Fruit fly (Drosophila melanogaster) whole organism, pupa: ENCODE results near the gene phu.

Experiments used
- CG10348 ChIP-seq: fragments of 200-800 bp; sonication (Bioruptor generic); IDR thresholded peaks from 2 replicates; pipeline ENCODE4 v1.3.6; 2022; ENCODE audit warnings: missing biosample characterization, missing genetic modification characterization
- CG12605 ChIP-seq: fragments of 200-800 bp; sonication (Bioruptor generic); IDR thresholded peaks from 2 replicates; pipeline ENCODE4 v1.3.6; 2022; ENCODE audit warnings: missing biosample characterization, missing genetic modification characterization
- CG13204 ChIP-seq: fragments of 200-800 bp; sonication (Bioruptor generic); optimal IDR thresholded peaks from 2 replicates; lab custom pipeline; 2018; ENCODE audit warnings: missing biosample characterization, mild to moderate bottlenecking, missing genetic modification characterization, moderate library complexity
- CG14655 ChIP-seq: fragments of 200-800 bp; sonication (Bioruptor generic); optimal IDR thresholded peaks from 3 replicates; lab custom pipeline; 2017; ENCODE audit warnings: mild to moderate bottlenecking, missing biosample characterization, missing genetic modification reagents, missing genetic modification characterization
- CG15710 ChIP-seq: fragments of 200-800 bp; sonication (Bioruptor generic); optimal IDR thresholded peaks from 2 replicates; lab custom pipeline; 2018; ENCODE audit warnings: missing biosample characterization, mild to moderate bottlenecking, missing genetic modification characterization, moderate library complexity
- CG17806 ChIP-seq: fragments of 200-800 bp; sonication (Bioruptor generic); optimal IDR thresholded peaks from 2 replicates; lab custom pipeline; 2018; ENCODE audit warnings: missing biosample characterization, mild to moderate bottlenecking, missing genetic modification characterization, moderate library complexity
- CG32121 ChIP-seq: fragments of 200-800 bp; sonication (Bioruptor generic); IDR thresholded peaks from 2 replicates; pipeline ENCODE4 v1.3.6; 2022; ENCODE audit warnings: missing biosample characterization, missing genetic modification characterization
- CG34367 ChIP-seq: fragments of 200-800 bp; sonication (Bioruptor generic); optimal IDR thresholded peaks from 2 replicates; lab custom pipeline; 2018; ENCODE audit warnings: missing biosample characterization, mild to moderate bottlenecking, missing genetic modification characterization
- CG4496 ChIP-seq: fragments of 200-800 bp; sonication (Bioruptor generic); IDR thresholded peaks from 3 replicates; pipeline ENCODE4 v1.3.6; 2022; ENCODE audit warnings: missing biosample characterization, missing genetic modification characterization
- CG8159 ChIP-seq: fragments of 200-800 bp; sonication (Bioruptor generic); optimal IDR thresholded peaks from 3 replicates; lab custom pipeline; 2018; ENCODE audit warnings: missing biosample characterization, mild to moderate bottlenecking, missing genetic modification characterization, moderate library complexity
- CG8301 ChIP-seq: fragments of 200-800 bp; sonication (Bioruptor generic); optimal IDR thresholded peaks from 2 replicates; lab custom pipeline; 2018; ENCODE audit warnings: missing biosample characterization, mild to moderate bottlenecking, missing genetic modification characterization
- CG9948 ChIP-seq: fragments of 200-800 bp; sonication (Bioruptor generic); optimal IDR thresholded peaks from 2 replicates; lab custom pipeline; 2018; ENCODE audit warnings: missing biosample characterization, mild to moderate bottlenecking, missing genetic modification characterization, moderate library complexity
- D1 ChIP-seq: fragments of 200-800 bp; sonication (Bioruptor generic); optimal IDR thresholded peaks from 2 replicates; lab custom pipeline; 2018; ENCODE audit warnings: missing biosample characterization, mild to moderate bottlenecking, missing genetic modification characterization, moderate library complexity
- EcR ChIP-seq: fragments of 200-800 bp; sonication (Bioruptor generic); optimal IDR thresholded peaks from 3 replicates; lab custom pipeline; 2019; ENCODE audit warnings: missing biosample characterization, missing genetic modification characterization, mild to moderate bottlenecking, moderate library complexity, missing genetic modification reagents
- Ets98B ChIP-seq: fragments of 200-800 bp; sonication (Bioruptor generic); IDR thresholded peaks from 2 replicates; pipeline ENCODE4 v1.3.6; 2022; ENCODE audit warnings: missing biosample characterization, missing genetic modification characterization
- Pif1A ChIP-seq: fragments of 200-800 bp; sonication (Bioruptor generic); optimal IDR thresholded peaks from 3 replicates; lab custom pipeline; 2016; ENCODE audit warnings: missing biosample characterization, missing genetic modification characterization
- Pif1B ChIP-seq: fragments of 200-800 bp; sonication (Bioruptor generic); optimal IDR thresholded peaks from 3 replicates; lab custom pipeline; 2016; ENCODE audit warnings: missing biosample characterization, missing genetic modification characterization
- Snoo ChIP-seq: fragments of 200-800 bp; sonication (Bioruptor generic); optimal IDR thresholded peaks from 3 replicates; lab custom pipeline; 2017; ENCODE audit warnings: missing biosample characterization, mild to moderate bottlenecking, missing genetic modification characterization, inconsistent platforms
- fd96Ca ChIP-seq: fragments of 200-800 bp; sonication (Bioruptor generic); IDR thresholded peaks from 3 replicates; pipeline ENCODE4 v1.3.6; 2022; ENCODE audit warnings: missing biosample characterization, missing genetic modification characterization
- gl ChIP-seq: fragments of 200-800 bp; sonication (Bioruptor generic); optimal IDR thresholded peaks from 2 replicates; lab custom pipeline; 2018; ENCODE audit warnings: missing biosample characterization, mild to moderate bottlenecking, missing genetic modification characterization
- rn ChIP-seq: fragments of 200-800 bp; sonication (Bioruptor generic); IDR thresholded peaks from 2 replicates; pipeline ENCODE4 v1.3.6; 2022; ENCODE audit warnings: missing biosample characterization, missing genetic modification characterization

The phu gene

DNA sequence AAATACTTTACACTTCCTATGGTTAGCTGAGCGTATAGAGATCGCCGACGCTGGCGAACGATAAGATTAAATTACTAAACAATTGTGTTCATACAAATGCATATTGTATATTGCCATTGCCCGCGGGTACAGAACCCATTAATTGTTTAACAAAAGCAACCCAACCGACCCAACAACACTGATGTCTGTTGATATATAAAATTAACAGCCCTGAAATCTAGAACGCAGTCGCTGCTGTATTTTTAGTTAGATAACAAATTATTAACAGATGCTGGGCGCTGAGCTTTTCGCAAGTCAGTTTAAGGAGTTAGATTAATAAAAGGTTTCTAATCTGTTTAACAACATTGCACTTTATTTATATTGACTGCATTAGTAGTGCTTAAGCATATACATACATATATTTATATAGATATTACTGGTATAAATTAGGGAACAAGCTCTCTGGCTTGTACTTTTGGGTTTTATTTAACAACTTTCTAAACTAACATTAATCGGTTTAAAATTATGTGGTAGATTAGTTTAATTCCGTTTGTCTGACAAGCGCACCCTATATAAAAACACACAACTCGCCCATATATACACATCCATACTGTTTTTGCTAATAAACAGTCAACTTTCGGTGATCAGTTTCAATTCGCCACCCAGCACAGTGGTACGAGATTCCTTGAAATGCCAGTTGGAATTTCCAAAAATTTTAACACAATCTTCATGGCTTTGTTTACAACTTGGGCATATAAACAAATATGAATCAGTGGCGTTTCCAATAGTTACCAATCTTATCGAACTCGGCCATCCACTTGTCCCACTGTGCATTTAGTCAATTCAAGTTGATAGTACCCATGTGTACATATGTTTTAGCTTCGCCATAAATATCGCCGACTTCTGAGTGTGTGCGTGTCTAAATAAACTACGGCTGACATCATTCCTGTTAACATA, 33.6 kb downstream of the phu start:
- peak; percentile 82 for TF ChIP-seq CG17806 (tag; lab: Kevin White, UChicago)
- TF ChIP-seq fd96Ca (GFP tag; lab: Robert Waterston, UW): peak; percentile 97
- TF ChIP-seq Snoo (tag; lab: Kevin White, UChicago): peak; percentile 79
- no peak for TF ChIP-seq CG15710
- TF ChIP-seq CG12605: peak; percentile 88
- TF ChIP-seq CG8301: peak; percentile 84
- no peak for TF ChIP-seq Pif1B (GFP tag; lab: Kevin White, UChicago)
- peak; percentile 76 for TF ChIP-seq CG9948
- peak; percentile 97 for TF ChIP-seq CG4496 (GFP tag; lab: Robert Waterston, UW)
- TF ChIP-seq CG34367 (tag; lab: Kevin White, UChicago): no peak
- TF ChIP-seq Ets98B: peak; percentile 96
- TF ChIP-seq gl (tag; lab: Kevin White, UChicago): peak; percentile 62
- peak; percentile 71 for TF ChIP-seq CG10348 (GFP tag; lab: Robert Waterston, UW)
- peak; percentile 94 for TF ChIP-seq CG32121 (GFP tag; lab: Robert Waterston, UW)
- TF ChIP-seq rn (GFP tag; lab: Robert Waterston, UW): peak; percentile 80
- TF ChIP-seq Pif1A: peak; percentile 91
- TF ChIP-seq CG14655 (GFP tag; lab: Kevin White, UChicago): no peak
- TF ChIP-seq CG13204 (GFP tag; lab: Kevin White, UChicago): no peak
- TF ChIP-seq CG8159 (tag; lab: Kevin White, UChicago): no peak
- no peak for TF ChIP-seq EcR (GFP tag; lab: Kevin White, UChicago)
- no peak for TF ChIP-seq D1 (tag; lab: Kevin White, UChicago)
- TF ChIP-seq, all 21 proteins: peak for 13

DNA sequence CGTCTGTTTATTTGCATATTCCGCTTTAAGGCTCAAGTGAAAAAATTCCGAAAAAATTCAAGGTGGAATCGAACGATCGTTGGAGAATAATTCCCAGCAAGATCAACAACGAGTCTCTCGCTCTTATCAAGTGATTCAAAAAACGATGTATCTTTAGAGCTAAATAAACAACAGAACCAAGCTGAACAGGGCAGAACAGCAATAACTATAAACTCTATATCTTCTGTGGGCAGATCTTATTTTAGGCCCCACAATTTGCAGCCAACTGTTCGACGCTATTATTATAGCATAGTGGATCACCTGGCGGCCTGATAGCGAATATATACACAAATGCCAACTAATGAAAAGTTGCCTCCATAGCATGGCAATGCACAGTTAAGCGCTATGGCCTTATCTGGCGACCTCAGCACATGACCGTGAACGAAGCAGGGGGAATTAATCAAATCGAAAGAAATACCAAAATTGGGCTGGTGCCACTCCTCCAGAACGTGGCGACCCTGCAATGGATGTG, 34.8 kb downstream of the phu start:
- TF ChIP-seq D1 (tag; lab: Kevin White, UChicago) (no peak), CG17806 (tag; lab: Kevin White, UChicago) (no peak)

DNA sequence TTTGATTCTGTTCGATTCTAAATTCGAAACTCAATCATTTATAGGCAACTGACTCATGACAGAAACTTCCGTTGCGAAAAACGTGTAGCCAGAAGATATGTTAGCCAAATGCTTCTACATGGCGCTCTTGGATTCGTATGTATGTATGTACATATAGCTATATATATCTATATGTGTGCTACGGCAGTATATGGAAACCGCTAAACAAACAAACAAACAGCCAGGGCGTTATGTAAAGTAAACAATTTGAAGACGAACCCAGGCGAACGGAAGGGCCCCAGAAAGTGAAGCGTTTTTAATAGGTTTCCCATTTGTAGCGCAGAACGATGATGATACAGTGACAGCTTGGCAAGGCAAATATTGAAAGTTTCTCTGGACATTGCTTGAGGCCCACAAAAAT, 35.3 kb downstream of the phu start:
- TF ChIP-seq CG15710 (no peak), CG32121 (GFP tag; lab: Robert Waterston, UW) (no peak), CG13204 (GFP tag; lab: Kevin White, UChicago) (no peak), Pif1B (GFP tag; lab: Kevin White, UChicago) (no peak), CG9948 (no peak), CG34367 (tag; lab: Kevin White, UChicago) (no peak)
- TF ChIP-seq, all 21 proteins: peak for 0

DNA sequence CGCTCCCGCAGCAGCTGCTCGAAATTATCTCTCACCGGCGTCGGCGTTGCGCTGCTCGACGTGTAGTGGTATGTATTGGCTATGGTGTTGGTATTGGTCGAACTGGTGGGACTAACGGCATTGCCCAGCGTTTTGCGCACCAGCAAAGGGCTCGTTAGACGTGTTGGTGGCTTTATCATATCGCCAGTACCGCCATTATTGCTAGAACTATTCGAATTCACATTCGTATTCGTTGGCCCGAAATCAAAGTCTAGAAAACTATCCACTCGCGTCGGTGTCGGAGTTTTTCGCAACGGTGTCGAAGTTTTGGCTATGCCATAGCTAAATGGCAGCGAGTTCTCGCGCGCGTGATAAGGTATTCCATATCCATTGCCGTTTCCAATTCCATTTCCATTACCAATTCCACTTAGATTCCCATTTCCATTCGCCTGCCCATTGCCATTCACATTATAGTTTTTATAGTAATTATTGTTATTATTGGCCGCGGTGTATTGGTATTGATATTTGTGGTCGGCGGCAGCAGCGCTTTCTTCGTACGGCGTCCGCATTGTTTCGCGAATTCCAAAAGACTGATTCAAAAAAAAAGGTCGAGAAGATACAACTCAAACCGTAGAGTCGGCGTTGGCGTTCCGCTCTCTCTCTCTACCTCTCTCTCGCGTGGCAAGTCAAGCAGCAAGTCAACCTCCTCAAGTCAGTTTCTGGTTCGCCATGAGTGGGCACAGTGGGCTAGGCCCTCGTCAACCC, 38.0 kb downstream of the phu start, which contains the start of gene by:
Gene by (minus strand): TSS at position 575 of the 744 bp plus-strand sequence.
- TF ChIP-seq Snoo (tag; lab: Kevin White, UChicago) (no peak), Pif1A (no peak), gl (tag; lab: Kevin White, UChicago) (no peak), CG12605 (no peak; the same call in 1 of the 2 replicates), CG13204 (GFP tag; lab: Kevin White, UChicago) (no peak), CG17806 (tag; lab: Kevin White, UChicago) (no peak), EcR (GFP tag; lab: Kevin White, UChicago) (no peak), CG4496 (GFP tag; lab: Robert Waterston, UW) (no peak; the same call in 2 of the 3 replicates), CG9948 (no peak), CG8159 (tag; lab: Kevin White, UChicago) (no peak), CG8301 (no peak), CG10348 (GFP tag; lab: Robert Waterston, UW) (no peak), Pif1B (GFP tag; lab: Kevin White, UChicago) (no peak)

DNA sequence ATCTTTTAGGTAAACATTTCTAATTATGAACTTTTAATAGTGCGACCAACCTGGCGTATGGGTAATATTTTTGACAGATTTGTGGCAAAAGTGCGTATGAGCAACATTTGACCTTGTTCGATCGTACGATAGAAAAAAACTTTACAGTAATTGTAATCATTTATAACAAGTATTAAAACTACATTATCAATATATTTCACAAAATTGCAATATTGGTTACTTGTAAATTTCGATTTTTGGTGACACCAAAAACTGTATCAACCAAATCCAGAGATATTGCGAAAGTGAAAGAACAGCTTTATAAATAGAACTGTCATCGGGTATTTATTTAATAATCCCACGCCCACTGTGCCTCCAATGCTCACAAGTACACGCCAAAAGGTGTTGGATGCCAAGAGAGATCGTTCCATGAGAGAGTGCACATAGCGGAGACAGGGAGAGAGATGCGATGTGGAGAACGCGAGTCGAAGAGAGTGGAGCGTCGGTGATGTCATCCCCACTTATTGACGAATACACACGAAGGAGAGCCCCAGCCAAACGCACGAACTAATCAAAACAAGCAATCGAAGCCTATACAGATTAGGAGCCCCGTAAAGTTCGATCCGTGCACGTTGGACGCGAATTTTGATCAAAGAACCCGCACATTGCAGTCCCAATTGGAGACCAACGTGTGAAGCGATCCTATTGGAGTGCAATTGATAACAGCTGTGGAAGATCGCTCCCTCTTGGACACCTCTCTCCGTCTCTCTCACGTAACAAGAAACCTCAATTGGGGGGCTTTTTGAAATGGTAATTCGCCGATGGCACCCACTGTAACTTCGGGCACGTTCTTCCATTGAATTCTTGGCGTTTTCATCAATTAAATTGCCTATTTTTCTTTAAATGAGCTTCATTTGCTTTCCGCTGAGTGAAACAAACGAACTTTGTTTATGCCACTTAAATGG, 38.9 kb downstream of the phu start:
- TF ChIP-seq rn (GFP tag; lab: Robert Waterston, UW): peak; percentile 66
- TF ChIP-seq CG17806 (tag; lab: Kevin White, UChicago): peak; percentile 91
- peak; percentile 93 for TF ChIP-seq fd96Ca (GFP tag; lab: Robert Waterston, UW)
- TF ChIP-seq Pif1B (GFP tag; lab: Kevin White, UChicago): peak; percentile 97
- peak; percentile 89 for TF ChIP-seq CG13204 (GFP tag; lab: Kevin White, UChicago)
- TF ChIP-seq CG12605: peak; percentile 44; the same call in 1 of the 2 replicates
- TF ChIP-seq Pif1A: peak; percentile 98
- peak; percentile 91 for TF ChIP-seq CG32121 (GFP tag; lab: Robert Waterston, UW)
- TF ChIP-seq CG10348 (GFP tag; lab: Robert Waterston, UW): peak; percentile 75
- peak; percentile 95 for TF ChIP-seq D1 (tag; lab: Kevin White, UChicago)
- TF ChIP-seq CG15710: peak; percentile 94
- peak; percentile 98 for TF ChIP-seq CG8301
- TF ChIP-seq EcR (GFP tag; lab: Kevin White, UChicago): peak; percentile 48
- TF ChIP-seq gl (tag; lab: Kevin White, UChicago): peak; percentile 85
- TF ChIP-seq CG9948: peak; percentile 96
- TF ChIP-seq CG14655 (GFP tag; lab: Kevin White, UChicago): peak; percentile 99
- peak; percentile 90; the same call in 2 of the 3 replicates for TF ChIP-seq CG4496 (GFP tag; lab: Robert Waterston, UW)
- peak; percentile 98 for TF ChIP-seq Snoo (tag; lab: Kevin White, UChicago)
- peak; percentile 92 for TF ChIP-seq CG34367 (tag; lab: Kevin White, UChicago)
- peak; percentile 97 for TF ChIP-seq CG8159 (tag; lab: Kevin White, UChicago)
- peak; percentile 77; the same call in 1 of the 2 replicates for TF ChIP-seq Ets98B
